Worm (Caenorhabditis elegans): ENCODE data around the gene camt-1.

camt-1 gene

DNA sequence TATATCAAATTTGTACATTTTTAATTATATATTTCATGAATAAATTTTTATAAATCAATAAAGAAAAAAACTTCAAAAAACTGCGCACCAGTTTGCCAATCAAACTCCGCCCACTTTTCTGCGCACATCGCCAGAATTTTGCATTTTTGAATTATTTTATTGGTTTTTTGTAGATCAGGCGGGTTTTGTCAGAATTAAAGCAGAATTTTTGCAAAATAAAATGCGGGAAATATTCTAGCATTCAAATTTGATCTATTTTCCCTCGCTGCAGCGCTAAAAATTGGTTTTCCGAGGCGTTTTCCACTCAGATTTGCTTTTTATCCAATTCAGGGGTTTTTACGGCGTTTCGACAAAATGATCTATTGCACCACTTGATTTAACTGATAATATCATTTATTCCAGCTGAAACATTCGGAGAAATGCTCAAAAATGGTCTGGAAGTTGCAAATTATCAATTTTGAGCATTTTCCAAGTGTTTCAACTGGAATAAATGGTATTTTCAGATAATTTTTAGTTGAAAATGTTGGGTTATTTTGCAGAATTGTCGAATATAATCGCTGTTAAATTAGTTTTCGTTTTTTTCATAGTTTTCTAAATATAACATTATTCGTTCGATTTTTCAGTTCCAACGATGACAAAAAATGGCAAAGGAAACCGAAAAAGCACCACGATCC is 33.8 kb downstream of the camt-1 start, which contains the start of gene W06B4.1:
W06B4.1 (plus strand) TSS at position 624 of the 674 bp plus-strand sequence.
- peak; percentile 46; the same call in 1 of the 2 replicates for TF ChIP-seq rcor-1 (GFP tag; IDR thresholded peaks at IDR 0.05)
- no peak for TF ChIP-seq mes-4 (tag; optimal IDR thresholded peaks at IDR 0.05)
- no peak for TF ChIP-seq lir-1 (GFP tag; conservative IDR thresholded peaks at IDR 0.05)
- peak; percentile 92 for TF ChIP-seq ceh-91 (GFP tag; IDR thresholded peaks at IDR 0.05)
- TF ChIP-seq F49E8.2 (tag; optimal IDR thresholded peaks at IDR 0.05; ENCODE audit: insufficient read depth), result peak; percentile 64
- TF ChIP-seq chd-7 (tag; optimal IDR thresholded peaks at IDR 0.05), result no peak
- TF ChIP-seq snpc-1.3 (tag; optimal IDR thresholded peaks at IDR 0.05; ENCODE audit: insufficient read depth), result no peak
- TF ChIP-seq egl-44 (GFP tag; IDR thresholded peaks at IDR 0.05), result no peak
- no peak for TF ChIP-seq F52B5.7 (tag; optimal IDR thresholded peaks at IDR 0.05)
- TF ChIP-seq Y95B8A.8 (GFP tag; IDR thresholded peaks at IDR 0.05), result 0 out of 2 replicates have a peak, but pooled peaks have one; percentile 23
- peak; percentile 95 for TF ChIP-seq madf-6 (GFP tag; IDR thresholded peaks at IDR 0.05)
- TF ChIP-seq egl-18 (GFP tag; IDR thresholded peaks at IDR 0.05), result no peak
- peak; percentile 54 for TF ChIP-seq unc-130 (GFP tag; optimal IDR thresholded peaks at IDR 0.05)
- TF ChIP-seq cebp-2 (GFP tag; IDR thresholded peaks at IDR 0.05), result no peak
- peak; percentile 25; the same call in 1 of the 2 replicates for TF ChIP-seq B0336.3 (GFP tag; IDR thresholded peaks at IDR 0.05)
- no peak for TF ChIP-seq attf-5 (GFP tag; optimal IDR thresholded peaks at IDR 0.05)
- no peak for TF ChIP-seq madf-3 (GFP tag; IDR thresholded peaks at IDR 0.05)
- TF ChIP-seq dox-1 (GFP tag; IDR thresholded peaks at IDR 0.05), result peak; percentile 74
- no peak for TF ChIP-seq ceh-40 (GFP tag; IDR thresholded peaks at IDR 0.05)
- peak; percentile 86 for TF ChIP-seq lin-54 (GFP tag; optimal IDR thresholded peaks at IDR 0.05)
- peak; percentile 3 for TF ChIP-seq snpc-4 (GFP tag; optimal IDR thresholded peaks at IDR 0.05)
- no peak for TF ChIP-seq snpc-4 (tag; optimal IDR thresholded peaks at IDR 0.05)
- TF ChIP-seq him-1 (tag; optimal IDR thresholded peaks at IDR 0.05), result peak; percentile 34
- no peak for TF ChIP-seq hmg-20 (GFP tag; IDR thresholded peaks at IDR 0.05)
- TF ChIP-seq unc-62 (GFP tag; optimal IDR thresholded peaks at IDR 0.05), result no peak
- peak; percentile 29; the same call in 1 of the 2 replicates for TF ChIP-seq hmg-1.2 (GFP tag; IDR thresholded peaks at IDR 0.05)
- no peak for TF ChIP-seq K12H6.12 (tag; optimal IDR thresholded peaks at IDR 0.05)
- TF ChIP-seq dpl-1 (GFP tag; optimal IDR thresholded peaks at IDR 0.05), result peak; percentile 87
- no peak for TF ChIP-seq lin-40 (tag; optimal IDR thresholded peaks at IDR 0.05)
- no peak for TF ChIP-seq F23B12.7 (tag; optimal IDR thresholded peaks at IDR 0.05; ENCODE audit: insufficient read depth)
- TF ChIP-seq lsy-27 (tag; optimal IDR thresholded peaks at IDR 0.05; ENCODE audit: borderline replicate concordance, insufficient read depth), result no peak
- TF ChIP-seq madf-8 (GFP tag; conservative IDR thresholded peaks at IDR 0.05), result peak; percentile 93
- TF ChIP-seq ceh-79 (tag; optimal IDR thresholded peaks at IDR 0.05), result no peak
- no peak for TF ChIP-seq nfya-1 (tag; optimal IDR thresholded peaks at IDR 0.05; ENCODE audit: borderline replicate concordance, insufficient read depth)
- TF ChIP-seq snpc-3.4 (tag; optimal IDR thresholded peaks at IDR 0.05), result peak; percentile 73
- peak; percentile 76 for TF ChIP-seq F33H1.4 (GFP tag; IDR thresholded peaks at IDR 0.05)
- no peak for TF ChIP-seq ZK185.1 (tag; optimal IDR thresholded peaks at IDR 0.05; ENCODE audit: poor library complexity, severe bottlenecking)
- no peak for TF ChIP-seq hrde-1 (tag; optimal IDR thresholded peaks at IDR 0.05; ENCODE audit: borderline replicate concordance)
- TF ChIP-seq lin-35 (GFP tag; optimal IDR thresholded peaks at IDR 0.05), result peak in 1 of 3 experiments; percentile 50
- peak; percentile 24 for TF ChIP-seq tbp1 (GFP tag; optimal IDR thresholded peaks at IDR 0.05)
- TF ChIP-seq C17E4.6 (GFP tag; IDR thresholded peaks at IDR 0.05), result 0 out of 2 replicates have a peak, but pooled peaks have one; percentile 35
- TF ChIP-seq nhr-120 (GFP tag; IDR thresholded peaks at IDR 0.05), result no peak
- no peak for TF ChIP-seq snpc-1.1 (tag; optimal IDR thresholded peaks at IDR 0.05; ENCODE audit: insufficient read depth)
- no peak for TF ChIP-seq ceh-100 (GFP tag; IDR thresholded peaks at IDR 0.05)
- TF ChIP-seq bed-2 (GFP tag; IDR thresholded peaks at IDR 0.05), result no peak
- no peak for TF ChIP-seq fkh-3 (tag; optimal IDR thresholded peaks at IDR 0.05)
